Fruit fly (Drosophila melanogaster) whole organism, embryonic: ENCODE measurements around the gene jus.
A peak's percentile ranks its signal among the peaks of the same experiment; 100 is the strongest.

ENCODE experiments used
- Abd-B ChIP-seq: fragments of 200-800 bp; sonication (Bioruptor generic); optimal IDR thresholded peaks from 2 replicates; lab custom pipeline; 2018; ENCODE audit warnings: missing biosample characterization, mild to moderate bottlenecking, missing genetic modification characterization, moderate library complexity
- Antp ChIP-seq: fragments of 200-800 bp; sonication (Bioruptor generic); optimal IDR thresholded peaks from 3 replicates; lab custom pipeline; 2016; ENCODE audit warnings: missing biosample characterization, missing genetic modification characterization
- CG10366 ChIP-seq: fragments of 200-800 bp; sonication (Bioruptor generic); IDR thresholded peaks from 2 replicates; pipeline ENCODE4 v1.3.6; 2022; ENCODE audit warnings: missing biosample characterization, missing genetic modification characterization
- CG10959 ChIP-seq: fragments of 200-800 bp; sonication (Bioruptor generic); IDR thresholded peaks from 2 replicates; pipeline ENCODE4 v1.3.6; 2022; ENCODE audit warnings: missing biosample characterization, missing genetic modification characterization
- CG14014 ChIP-seq: fragments of 200-800 bp; sonication (Bioruptor generic); IDR thresholded peaks from 2 replicates; pipeline ENCODE4 v1.3.6; 2022; ENCODE audit warnings: missing biosample characterization, missing genetic modification characterization
- CG1647 ChIP-seq: fragments of 200-800 bp; sonication (Bioruptor generic); optimal IDR thresholded peaks from 3 replicates; lab custom pipeline; 2016; ENCODE audit warnings: missing biosample characterization, missing genetic modification characterization
- CG2129 ChIP-seq: fragments of 200-800 bp; sonication (Bioruptor generic); IDR thresholded peaks from 2 replicates; pipeline ENCODE4 v1.3.6; 2022; ENCODE audit warnings: missing biosample characterization, missing genetic modification characterization; ENCODE audit not compliant: partially characterized antibody
- CG2678 ChIP-seq: fragments of 200-800 bp; sonication (Bioruptor generic); optimal IDR thresholded peaks from 3 replicates; lab custom pipeline; 2019; ENCODE audit warnings: missing biosample characterization, mild to moderate bottlenecking, missing genetic modification characterization, moderate library complexity
- CG30020 ChIP-seq: fragments of 200-800 bp; optimal IDR thresholded peaks from 2 replicates; lab custom pipeline; 2019; ENCODE audit warnings: missing biosample characterization, mild to moderate bottlenecking, missing genetic modification characterization, moderate library complexity
- CG32772 ChIP-seq: fragments of 200-800 bp; sonication (Bioruptor generic); IDR thresholded peaks from 2 replicates; pipeline ENCODE4 v1.3.6; 2022; ENCODE audit warnings: missing biosample characterization, missing genetic modification characterization
- CG4730 ChIP-seq: fragments of 200-800 bp; sonication (Bioruptor generic); IDR thresholded peaks from 2 replicates; pipeline ENCODE4 v1.3.6; 2022; ENCODE audit warnings: missing biosample characterization, missing genetic modification characterization
- CG4854 ChIP-seq: fragments of 200-800 bp; sonication (Bioruptor generic); optimal IDR thresholded peaks from 2 replicates; lab custom pipeline; 2016; ENCODE audit warnings: missing biosample characterization, missing genetic modification characterization, inconsistent platforms
- CG6689 ChIP-seq: fragments of 200-800 bp; sonication (Bioruptor generic); IDR thresholded peaks from 2 replicates; pipeline ENCODE4 v1.3.6; 2022; ENCODE audit warnings: missing biosample characterization, missing genetic modification characterization
- CG8359 ChIP-seq: fragments of 200-800 bp; sonication (Bioruptor generic); optimal IDR thresholded peaks from 2 replicates; lab custom pipeline; 2017; ENCODE audit warnings: missing biosample characterization, mild to moderate bottlenecking, missing genetic modification characterization, borderline replicate concordance
- D19B ChIP-seq: fragments of 200-800 bp; sonication (Bioruptor generic); optimal IDR thresholded peaks from 2 replicates; lab custom pipeline; 2017; ENCODE audit warnings: missing biosample characterization, mild to moderate bottlenecking, missing genetic modification characterization
- Dll ChIP-seq: fragments of 200-800 bp; sonication (Bioruptor generic); IDR thresholded peaks from 4 replicates; pipeline ENCODE4 v1.3.6; 2022; ENCODE audit warnings: missing biosample characterization, missing genetic modification characterization; ENCODE audit not compliant: partially characterized antibody
- Dref ChIP-seq: fragments of 200-800 bp; sonication (Bioruptor generic); IDR thresholded peaks from 2 replicates; pipeline ENCODE4 v1.3.6; 2022; ENCODE audit warnings: missing biosample characterization, missing genetic modification characterization
- Elba2 ChIP-seq: fragments of 200-800 bp; sonication (Bioruptor generic); optimal IDR thresholded peaks from 3 replicates; lab custom pipeline; 2016; ENCODE audit warnings: missing biosample characterization, missing genetic modification characterization
- Gug ChIP-seq: fragments of 200-800 bp; sonication (Bioruptor generic); IDR thresholded peaks from 4 replicates; pipeline ENCODE4 v1.3.6; 2022; ENCODE audit warnings: missing biosample characterization, missing genetic modification characterization
- HmgZ ChIP-seq: fragments of 200-800 bp; sonication (Bioruptor generic); optimal IDR thresholded peaks from 2 replicates; lab custom pipeline; 2018; ENCODE audit warnings: missing biosample characterization, mild to moderate bottlenecking, missing genetic modification characterization
- Jarid2 ChIP-seq: fragments of 200-800 bp; sonication (Bioruptor generic); optimal IDR thresholded peaks from 3 replicates; lab custom pipeline; 2017; ENCODE audit warnings: mild to moderate bottlenecking, missing biosample characterization, missing genetic modification reagents, missing genetic modification characterization
- NC2α ChIP-seq: fragments of 200-800 bp; sonication (Bioruptor generic); optimal IDR thresholded peaks from 2 replicates; lab custom pipeline; 2016; ENCODE audit warnings: missing biosample characterization, missing genetic modification characterization
- Nf-YB ChIP-seq: fragments of 200-800 bp; sonication (Bioruptor generic); optimal IDR thresholded peaks from 3 replicates; lab custom pipeline; 2019; ENCODE audit warnings: missing biosample characterization, mild to moderate bottlenecking, missing genetic modification characterization, moderate library complexity
- Oaz ChIP-seq: fragments of 200-800 bp; sonication (Bioruptor generic); IDR thresholded peaks from 2 replicates; pipeline ENCODE4 v1.3.6; 2022; ENCODE audit warnings: missing biosample characterization, missing genetic modification characterization
- Sox100B ChIP-seq: fragments of 200-800 bp; sonication (Bioruptor generic); optimal IDR thresholded peaks from 3 replicates; lab custom pipeline; 2018; ENCODE audit warnings: missing biosample characterization, mild to moderate bottlenecking, missing genetic modification characterization
- Spps ChIP-seq: fragments of 200-800 bp; sonication (Bioruptor generic); optimal IDR thresholded peaks from 2 replicates; lab custom pipeline; 2018; ENCODE audit warnings: missing biosample characterization, mild to moderate bottlenecking, missing genetic modification characterization
- chinmo ChIP-seq: fragments of 200-800 bp; sonication (Bioruptor generic); IDR thresholded peaks from 4 replicates; pipeline ENCODE4 v1.3.6; 2022; ENCODE audit warnings: missing biosample characterization, missing genetic modification characterization; ENCODE audit not compliant: partially characterized antibody
- ci ChIP-seq: fragments of 200-800 bp; sonication (Bioruptor generic); IDR thresholded peaks from 3 replicates; pipeline ENCODE4 v1.3.6; 2022; ENCODE audit warnings: missing biosample characterization, missing genetic modification characterization
- disco-r ChIP-seq: fragments of 200-800 bp; sonication (Bioruptor generic); optimal IDR thresholded peaks from 2 replicates; lab custom pipeline; 2016; ENCODE audit warnings: missing biosample characterization, missing genetic modification characterization
- emc ChIP-seq: fragments of 200-800 bp; sonication (Bioruptor generic); optimal IDR thresholded peaks from 2 replicates; lab custom pipeline; 2016; ENCODE audit warnings: missing biosample characterization, missing genetic modification characterization
- ems ChIP-seq: fragments of 200-800 bp; sonication (Bioruptor generic); optimal IDR thresholded peaks from 3 replicates; lab custom pipeline; 2016; ENCODE audit warnings: missing biosample characterization, missing genetic modification characterization
- en ChIP-seq: fragments of 200-800 bp; sonication (Bioruptor generic); optimal IDR thresholded peaks from 2 replicates; lab custom pipeline; 2016; ENCODE audit warnings: missing biosample characterization, missing genetic modification characterization
- esg ChIP-seq: fragments of 200-800 bp; sonication (Bioruptor generic); conservative IDR thresholded peaks from 2 replicates; pipeline ENCODE4 v1.3.6; 2022; ENCODE audit warnings: missing biosample characterization, missing genetic modification characterization
- fd102C ChIP-seq: fragments of 200-800 bp; sonication (Bioruptor generic); optimal IDR thresholded peaks from 2 replicates; lab custom pipeline; 2018; ENCODE audit warnings: missing biosample characterization, mild to moderate bottlenecking, missing genetic modification characterization, moderate library complexity
- fd3F ChIP-seq: fragments of 200-800 bp; sonication (Bioruptor generic); optimal IDR thresholded peaks from 2 replicates; lab custom pipeline; 2018; ENCODE audit warnings: missing biosample characterization, mild to moderate bottlenecking, missing genetic modification characterization, moderate library complexity
- gcm ChIP-seq: fragments of 200-800 bp; sonication (Bioruptor generic); optimal IDR thresholded peaks from 2 replicates; lab custom pipeline; 2019; ENCODE audit warnings: missing biosample characterization, mild to moderate bottlenecking, missing genetic modification characterization, moderate library complexity
- hth ChIP-seq: fragments of >200 bp; optimal IDR thresholded peaks from 2 replicates; lab custom pipeline; 2017; ENCODE audit warnings: inconsistent platforms
- kah ChIP-seq: fragments of 200-800 bp; sonication (Bioruptor generic); optimal IDR thresholded peaks from 2 replicates; lab custom pipeline; 2018; ENCODE audit warnings: missing biosample characterization, mild to moderate bottlenecking, missing genetic modification characterization
- lbe ChIP-seq: fragments of 200-800 bp; sonication (Bioruptor generic); optimal IDR thresholded peaks from 2 replicates; lab custom pipeline; 2016; ENCODE audit warnings: missing biosample characterization, mild to moderate bottlenecking, missing genetic modification characterization
- mirr ChIP-seq: fragments of 200-800 bp; sonication (Bioruptor generic); optimal IDR thresholded peaks from 3 replicates; lab custom pipeline; 2018; ENCODE audit warnings: missing biosample characterization, mild to moderate bottlenecking, missing genetic modification characterization
- oc ChIP-seq: fragments of 200-800 bp; sonication (Bioruptor generic); optimal IDR thresholded peaks from 2 replicates; lab custom pipeline; 2018; ENCODE audit warnings: missing biosample characterization, mild to moderate bottlenecking, missing genetic modification characterization, moderate library complexity
- otp ChIP-seq: fragments of 200-800 bp; sonication (Bioruptor generic); IDR thresholded peaks from 3 replicates; pipeline ENCODE4, ENCODE4 v1.3.6; 2022; ENCODE audit warnings: missing biosample characterization, missing genetic modification characterization
- sc ChIP-seq, 3 experiments: fragments of >200 bp in 2 of 3; fragments of 200-800 bp in 1 of 3; sonication (Bioruptor generic) in 1 of 3; optimal IDR thresholded peaks; 2 replicates in 2 of 3; 3 replicates in 1 of 3; lab custom pipeline; 2017; ENCODE audit warnings: mild to moderate bottlenecking in 1 of 3, missing biosample characterization in 1 of 3, missing genetic modification characterization in 1 of 3, missing genetic modification reagents in 1 of 3
- shn ChIP-seq: fragments of 200-800 bp; sonication (Bioruptor generic); optimal IDR thresholded peaks from 3 replicates; lab custom pipeline; 2016; ENCODE audit warnings: missing biosample characterization, missing genetic modification characterization
- sim ChIP-seq: fragments of 200-800 bp; sonication (Bioruptor generic); IDR thresholded peaks from 2 replicates; pipeline ENCODE4 v1.3.6; 2022; ENCODE audit warnings: missing biosample characterization, missing genetic modification characterization
- tna ChIP-seq: fragments of 200-800 bp; sonication (Bioruptor generic); IDR thresholded peaks from 2 replicates; pipeline ENCODE4 v1.3.6; 2022; ENCODE audit warnings: missing biosample characterization, missing genetic modification characterization; ENCODE audit not compliant: partially characterized antibody
- trh ChIP-seq: fragments of 200-800 bp; sonication (Bioruptor generic); optimal IDR thresholded peaks from 2 replicates; lab custom pipeline; 2016; ENCODE audit warnings: missing biosample characterization, missing genetic modification characterization
- zen2 ChIP-seq: fragments of 200-800 bp; sonication (Bioruptor generic); IDR thresholded peaks from 3 replicates; pipeline ENCODE4 v1.3.6; 2022; ENCODE audit warnings: missing biosample characterization, missing genetic modification characterization; ENCODE audit not compliant: partially characterized antibody

Gene jus

DNA sequence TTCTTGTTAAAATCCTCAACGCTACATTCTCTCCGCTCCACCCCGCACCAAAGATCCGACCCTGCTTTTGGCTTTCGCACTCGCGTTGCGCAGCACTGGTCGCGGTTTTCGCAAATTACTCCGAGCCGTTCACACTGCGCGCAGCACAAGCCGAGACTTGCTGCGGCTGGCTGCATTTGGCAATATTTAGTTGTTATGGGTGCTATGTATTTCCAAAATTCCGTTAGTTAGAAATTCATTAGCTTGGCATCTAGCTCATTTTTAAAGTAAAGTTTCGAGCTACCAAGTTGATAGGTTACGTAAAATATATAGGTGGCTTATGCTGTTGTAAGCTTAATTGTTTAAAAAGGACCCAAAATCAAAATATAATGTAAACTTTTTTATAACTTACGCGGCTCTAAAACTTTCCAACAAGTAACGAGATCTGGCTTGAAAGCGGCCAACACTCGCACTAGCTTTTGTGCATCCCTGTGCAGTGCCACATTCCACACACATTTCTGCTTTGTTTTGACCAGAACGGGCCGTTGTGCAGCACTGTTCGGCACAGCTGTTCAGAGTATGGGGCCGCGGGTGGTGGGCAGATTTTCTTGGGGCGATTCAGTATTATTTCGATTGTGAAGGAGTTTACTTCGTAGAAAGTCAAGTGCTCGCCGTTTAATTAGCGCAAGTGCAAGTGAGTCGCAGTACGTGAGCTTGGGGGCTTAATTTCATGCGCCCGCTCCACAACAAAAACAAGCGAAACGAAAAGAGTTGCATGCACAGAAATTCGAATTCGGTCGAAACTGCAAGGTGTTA is 71.8 kb downstream of the jus start, which contains the start of the genes yem and Ctl2 (continued):
- peak; percentile 18; the same call in 1 of the 2 replicates for TF ChIP-seq CG6689
- no peak for TF ChIP-seq sc (optimal IDR thresholded peaks at IDR 0.05; lab: Kevin White, UChicago)
- peak; percentile 12 for TF ChIP-seq sc (GFP tag; optimal IDR thresholded peaks at IDR 0.05; lab: Kevin White, UChicago)
- TF ChIP-seq chinmo (GFP tag; lab: Robert Waterston, UW), result peak; percentile 79; the same call in 1 of the 4 replicates
- peak; percentile 65 for TF ChIP-seq HmgZ (tag; lab: Kevin White, UChicago)
- peak; percentile 76 for TF ChIP-seq Abd-B
- no peak for TF ChIP-seq zen2 (GFP tag; lab: Robert Waterston, UW)
- TF ChIP-seq Sox100B (GFP tag; lab: Kevin White, UChicago), result no peak
- TF ChIP-seq Gug (GFP tag; lab: Robert Waterston, UW), result peak; percentile 72; the same call in 3 of the 4 replicates
- peak; percentile 59 for TF ChIP-seq CG2678 (tag; lab: Kevin White, UChicago)
- no peak for TF ChIP-seq gcm
- peak; percentile 30; the same call in 1 of the 2 replicates for TF ChIP-seq Oaz (GFP tag; lab: Robert Waterston, UW)
- peak; percentile 6 for TF ChIP-seq mirr (GFP tag; lab: Kevin White, UChicago)
- TF ChIP-seq CG10959 (GFP tag; lab: Robert Waterston, UW), result peak; percentile 22; the same call in 1 of the 2 replicates
- TF ChIP-seq ems (GFP tag; lab: Kevin White, UChicago), result peak; percentile 72
- TF ChIP-seq fd3F (GFP tag; lab: Kevin White, UChicago), result peak; percentile 10
- peak; percentile 44 for TF ChIP-seq CG14014
- peak; percentile 70 for TF ChIP-seq Antp
- TF ChIP-seq otp (GFP tag; lab: Robert Waterston, UW), result peak; percentile 42; the same call in 1 of the 3 replicates
- TF ChIP-seq Nf-YB, result peak; percentile 25
- TF ChIP-seq Jarid2 (GFP tag; lab: Kevin White, UChicago), result peak; percentile 93
- peak; percentile 53 for TF ChIP-seq NC2α (GFP tag; lab: Kevin White, UChicago)
- TF ChIP-seq CG30020 (tag; lab: Kevin White, UChicago), result peak; percentile 68
- peak; percentile 34 for TF ChIP-seq en (GFP tag; lab: Kevin White, UChicago)
- no peak for TF ChIP-seq hth (lab: Kevin White, UChicago)
- TF ChIP-seq CG32772 (GFP tag; lab: Robert Waterston, UW), result 0 out of 2 replicates have a peak, but pooled peaks have one; percentile 36
- peak; percentile 75 for TF ChIP-seq trh (GFP tag; lab: Kevin White, UChicago)
- peak; percentile 48 for TF ChIP-seq CG10366 (GFP tag; lab: Robert Waterston, UW)
- TF ChIP-seq CG4730 (GFP tag; lab: Robert Waterston, UW), result peak; percentile 50; the same call in 1 of the 2 replicates
- peak; percentile 61 for TF ChIP-seq CG1647 (GFP tag; lab: Kevin White, UChicago)
- no peak for TF ChIP-seq CG2129 (GFP tag; lab: Robert Waterston, UW)
- peak; percentile 67 for TF ChIP-seq Elba2 (GFP tag; lab: Kevin White, UChicago)
- TF ChIP-seq CG8359 (GFP tag; lab: Kevin White, UChicago), result no peak
- TF ChIP-seq Spps (tag; lab: Kevin White, UChicago), result no peak
- TF ChIP-seq tna, result 0 out of 2 replicates have a peak, but pooled peaks have one; percentile 16
- no peak for TF ChIP-seq Dll (GFP tag; lab: Robert Waterston, UW)
- TF ChIP-seq oc, result peak; percentile 7
- peak; percentile 41 for TF ChIP-seq lbe (GFP tag; lab: Kevin White, UChicago)
- TF ChIP-seq shn (GFP tag; lab: Kevin White, UChicago), result peak; percentile 90
- no peak; the same call in 1 of the 2 replicates for TF ChIP-seq esg (GFP tag; lab: Robert Waterston, UW)
- no peak for TF ChIP-seq fd102C (GFP tag; lab: Kevin White, UChicago)
- peak; percentile 50 for TF ChIP-seq D19B (GFP tag; lab: Kevin White, UChicago)
- peak; percentile 22 for TF ChIP-seq kah
- TF ChIP-seq emc, result peak; percentile 55
- TF ChIP-seq Dref (GFP tag; lab: Robert Waterston, UW), result peak; percentile 47
- TF ChIP-seq CG4854 (GFP tag; lab: Kevin White, UChicago), result peak; percentile 51
- peak; percentile 68 for TF ChIP-seq ci (GFP tag; lab: Robert Waterston, UW)
- peak; percentile 56 for TF ChIP-seq disco-r (GFP tag; lab: Kevin White, UChicago)
- TF ChIP-seq sim, result no peak
